Fruit fly (Drosophila melanogaster): ENCODE results near the gene INPP5E.

INPP5E gene

DNA sequence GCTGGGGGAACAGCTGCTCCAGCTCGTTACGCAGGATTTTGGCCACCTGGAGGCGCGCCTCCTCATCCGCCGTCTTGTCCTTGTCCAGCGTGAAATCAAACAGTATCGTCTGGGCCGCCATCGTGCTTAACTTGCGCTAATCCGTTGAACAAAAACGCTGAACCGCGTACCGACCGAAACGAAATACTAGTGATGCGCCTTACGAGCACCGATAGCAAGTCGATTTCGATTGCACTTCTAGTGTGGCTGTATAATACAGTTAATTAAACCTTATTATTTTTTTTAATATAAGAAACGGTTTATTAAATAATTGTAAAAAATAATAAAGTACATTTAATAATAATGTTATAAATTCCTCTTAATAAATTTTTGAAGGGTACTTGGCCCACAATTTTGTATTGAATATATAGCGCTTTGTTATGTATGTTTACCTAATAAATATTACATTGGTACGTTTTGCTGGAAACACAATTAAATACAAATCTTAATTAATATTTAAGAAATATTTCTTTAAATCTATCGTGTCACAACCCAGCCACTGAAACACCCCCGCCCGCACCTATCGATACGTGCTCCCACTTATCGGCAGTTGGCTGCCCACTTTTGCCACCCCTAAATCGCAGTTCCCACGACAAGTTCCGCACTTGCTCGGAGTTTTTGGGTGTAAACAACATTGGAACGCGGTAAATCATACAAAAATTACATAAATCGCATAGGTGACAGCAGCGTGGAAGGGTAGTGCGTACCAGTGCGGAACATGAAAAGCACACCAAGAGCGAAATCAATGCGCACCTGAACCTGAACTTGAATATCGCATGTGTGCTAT is at the start of gene INPP5E, which contains the start of gene Sms:
TSS of gene INPP5E (plus strand) at position 602 of the 826 bp plus-strand sequence.
TSS of gene Sms (minus strand) at position 198 of the 826 bp plus-strand sequence.
- peak; percentile 8 for TF ChIP-seq CG17801 (GFP tag; optimal IDR thresholded peaks at IDR 0.05; ENCODE audit: partially characterized antibody)

DNA sequence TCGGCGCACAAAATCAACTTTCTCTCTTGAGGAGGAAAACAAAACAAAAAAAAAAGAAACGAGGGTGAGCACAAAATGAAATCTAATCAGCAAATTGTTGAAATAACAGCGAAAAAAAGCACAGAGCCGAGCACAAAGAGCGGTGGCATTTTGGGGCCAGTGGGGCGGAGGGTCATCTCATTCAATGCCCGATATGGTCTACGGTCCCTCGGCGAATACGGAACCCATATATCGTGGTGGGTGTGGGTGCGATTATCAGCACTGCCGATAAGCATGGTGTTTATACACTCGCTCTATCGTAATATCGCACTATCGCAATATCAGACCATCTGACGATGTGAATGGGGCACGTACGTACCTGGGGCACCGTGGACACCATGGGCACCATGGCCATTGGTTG is 18.8 kb upstream of the INPP5E start:
- no peak for TF ChIP-seq CG17801 (GFP tag; optimal IDR thresholded peaks at IDR 0.05; ENCODE audit: partially characterized antibody)

DNA sequence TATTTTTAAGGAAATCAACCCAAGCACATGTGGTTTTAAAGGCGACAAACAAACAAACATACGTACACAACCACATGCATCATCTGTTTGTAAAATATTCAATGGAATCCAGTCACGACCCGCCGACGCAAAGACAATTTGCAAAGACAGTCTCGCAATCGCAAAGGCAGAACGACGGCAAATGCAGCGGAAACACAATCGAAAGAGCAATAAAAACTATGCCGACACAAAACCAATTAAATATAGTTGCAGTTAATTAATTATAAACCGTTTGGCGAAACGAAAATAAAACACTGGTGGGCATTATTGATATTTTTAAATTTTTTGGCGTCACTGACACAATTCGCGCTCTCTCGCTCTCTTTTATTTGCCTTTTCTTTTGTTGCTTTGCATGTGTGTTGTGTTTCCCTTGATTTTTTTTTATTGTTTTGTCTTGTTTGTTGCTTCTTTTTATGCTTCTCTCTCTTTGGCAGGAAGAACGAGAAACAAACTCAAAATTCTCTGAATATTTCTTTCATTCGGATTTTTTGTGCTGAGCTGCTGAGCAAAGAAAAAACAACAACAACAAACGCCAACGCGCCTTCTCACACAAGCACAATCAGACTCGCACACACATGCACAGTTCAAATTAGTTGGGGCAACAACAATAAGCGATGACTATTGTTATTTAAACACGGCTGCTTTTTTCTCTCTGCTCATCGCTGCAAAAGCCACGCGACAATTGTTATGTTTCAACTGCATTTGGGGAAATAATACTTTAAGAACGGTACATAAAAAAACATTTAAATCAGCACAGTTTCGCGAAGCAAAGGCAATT is 11.7 kb upstream of the INPP5E start:
- peak; percentile 10 for TF ChIP-seq CG17801 (GFP tag; optimal IDR thresholded peaks at IDR 0.05; ENCODE audit: partially characterized antibody)

DNA sequence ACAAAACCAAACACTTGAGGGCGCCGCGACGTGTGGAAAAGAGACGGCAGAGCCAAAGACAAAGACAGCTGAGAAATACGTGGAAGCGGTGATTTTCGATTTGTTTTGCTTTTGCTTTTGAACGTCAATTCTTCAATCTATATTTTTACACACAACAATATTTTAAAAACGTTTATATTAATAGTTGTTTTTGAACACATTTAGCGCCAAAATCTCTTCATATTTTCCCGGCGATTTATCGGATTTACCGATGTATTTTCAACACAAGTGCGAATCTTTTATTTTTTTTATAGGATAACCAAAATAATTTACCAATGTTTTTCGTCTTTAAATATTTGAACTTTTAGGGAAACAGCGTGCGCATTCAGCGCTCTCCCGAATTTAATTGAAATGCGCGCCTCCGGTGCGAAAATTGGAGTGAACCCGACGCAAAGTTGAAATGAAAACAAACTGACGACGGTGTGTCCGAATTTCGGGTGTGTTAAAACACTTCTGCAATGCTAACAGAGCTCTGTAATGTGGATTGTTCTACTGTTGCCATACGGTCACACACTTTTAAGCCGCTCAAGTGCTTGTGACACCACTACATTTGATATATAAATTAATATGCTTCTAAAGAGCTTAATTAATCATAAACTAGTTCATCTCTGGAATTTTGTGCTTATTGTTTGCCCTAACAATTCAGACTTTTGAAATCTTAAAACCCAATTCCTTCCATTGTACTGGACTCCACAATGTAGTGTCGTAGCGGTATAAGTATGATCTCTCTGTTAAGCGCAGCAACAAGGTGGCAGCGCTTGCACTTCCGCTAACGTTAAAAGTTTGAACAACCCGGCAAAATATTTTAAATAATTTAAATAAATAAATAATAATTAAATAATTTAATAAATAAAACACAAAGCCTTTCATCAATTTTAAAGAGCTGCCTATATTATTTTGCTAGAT is 10.8 kb upstream of the INPP5E start, which contains the start of gene app:
TSS of gene app (minus strand) at position 499 of the 945 bp plus-strand sequence.
- TF ChIP-seq CG17801 (GFP tag; optimal IDR thresholded peaks at IDR 0.05; ENCODE audit: partially characterized antibody), result peak; percentile 87

dm6 chr3L:12267332-12267914 is 10.0 kb upstream of the INPP5E start, which contains the start of gene CG32100:
Gene CG32100 (plus strand): TSS chr3L:12267528.
- TF ChIP-seq CG17801 (GFP tag; optimal IDR thresholded peaks at IDR 0.05; ENCODE audit: partially characterized antibody), result no peak

- TF ChIP-seq CG17801 (GFP tag; optimal IDR thresholded peaks at IDR 0.05; ENCODE audit: partially characterized antibody), result peak; percentile 46
Observed at dm6 chr3L:12269867-12270266, 7.6 kb upstream of the INPP5E start.

- TF ChIP-seq CG17801 (GFP tag; optimal IDR thresholded peaks at IDR 0.05; ENCODE audit: partially characterized antibody), result peak; percentile 84
Observed at dm6 chr3L:12271195-12271618, 6.2 kb upstream of the INPP5E start, which contains the start of gene Pbgs. Gene Pbgs (minus strand): TSS chr3L:12271345.

DNA sequence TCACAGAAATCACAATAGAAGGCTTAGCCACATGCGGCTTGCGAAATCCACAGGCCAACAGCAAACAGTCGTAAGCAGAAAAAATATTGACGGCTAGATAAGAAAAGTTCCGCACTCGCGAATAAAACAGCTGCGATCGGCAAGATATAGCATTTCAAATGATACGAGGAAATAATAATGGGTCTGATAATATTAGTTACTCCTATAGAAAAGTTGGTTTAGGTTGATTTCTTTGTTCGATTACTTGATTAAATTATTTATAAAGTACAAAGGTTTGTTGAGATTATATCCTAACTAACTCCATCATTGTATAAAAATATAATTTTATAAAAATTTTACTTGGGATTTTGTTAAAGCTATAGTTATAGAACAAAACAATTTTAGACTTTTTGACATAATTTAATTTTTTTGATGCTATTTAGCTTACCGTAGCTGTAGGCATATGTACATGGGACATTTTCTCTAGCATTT is 1.8 kb upstream of the INPP5E start:
- peak; percentile 36 for TF ChIP-seq CG17801 (GFP tag; optimal IDR thresholded peaks at IDR 0.05; ENCODE audit: partially characterized antibody)

- no peak for TF ChIP-seq CG17801 (GFP tag; optimal IDR thresholded peaks at IDR 0.05; ENCODE audit: partially characterized antibody)
Observed at dm6 chr3L:12276495-12276894, 960 bp upstream of the INPP5E start.

dm6 chr3L:12277880-12278287 is 429 bp downstream of the INPP5E start:
- no peak for TF ChIP-seq CG17801 (GFP tag; optimal IDR thresholded peaks at IDR 0.05; ENCODE audit: partially characterized antibody)

DNA sequence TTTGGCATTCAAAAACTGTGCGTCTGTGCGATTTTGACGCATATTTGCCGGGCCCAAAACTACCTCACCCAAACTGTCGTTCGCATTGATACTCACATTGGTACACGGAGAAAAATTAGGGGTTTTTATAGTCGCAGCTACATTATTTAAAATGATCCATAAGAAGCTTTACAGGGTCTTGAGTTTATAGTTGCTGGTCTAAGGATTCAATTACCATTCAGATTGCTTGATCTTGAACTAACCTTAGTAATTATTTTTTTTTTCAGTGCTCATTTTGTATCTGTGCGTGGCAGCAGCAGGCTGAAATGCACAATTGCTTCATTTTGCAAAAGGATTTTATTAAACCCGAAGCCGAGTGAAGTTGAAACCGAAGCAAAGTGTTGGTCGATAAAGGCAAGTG is 9.9 kb downstream of the INPP5E start:
- TF ChIP-seq CG17801 (GFP tag; optimal IDR thresholded peaks at IDR 0.05; ENCODE audit: partially characterized antibody), result no peak

- TF ChIP-seq CG17801 (GFP tag; optimal IDR thresholded peaks at IDR 0.05; ENCODE audit: partially characterized antibody), result no peak
Observed at dm6 chr3L:12289664-12290063, 12.2 kb downstream of the INPP5E start.

DNA sequence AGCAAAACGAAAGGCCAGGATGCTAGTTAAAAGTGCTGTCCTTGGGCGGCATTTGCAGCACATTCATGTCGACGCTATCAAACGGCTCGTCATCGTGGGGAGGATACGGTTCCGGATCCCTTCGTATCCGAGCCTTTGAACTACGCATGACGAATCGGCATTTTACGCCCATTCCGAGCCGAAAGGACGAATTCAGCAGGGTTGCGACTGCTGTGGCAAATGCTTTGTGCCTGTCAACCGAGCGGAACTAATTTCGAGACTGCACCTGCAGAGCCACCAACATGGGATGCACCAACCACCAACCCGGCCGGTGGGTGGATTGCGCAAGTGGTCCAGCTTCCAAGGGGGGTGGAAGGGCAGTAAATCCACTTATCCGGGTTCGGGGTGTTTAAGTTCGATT is 13.1 kb downstream of the INPP5E start:
- TF ChIP-seq CG17801 (GFP tag; optimal IDR thresholded peaks at IDR 0.05; ENCODE audit: partially characterized antibody), result no peak

DNA sequence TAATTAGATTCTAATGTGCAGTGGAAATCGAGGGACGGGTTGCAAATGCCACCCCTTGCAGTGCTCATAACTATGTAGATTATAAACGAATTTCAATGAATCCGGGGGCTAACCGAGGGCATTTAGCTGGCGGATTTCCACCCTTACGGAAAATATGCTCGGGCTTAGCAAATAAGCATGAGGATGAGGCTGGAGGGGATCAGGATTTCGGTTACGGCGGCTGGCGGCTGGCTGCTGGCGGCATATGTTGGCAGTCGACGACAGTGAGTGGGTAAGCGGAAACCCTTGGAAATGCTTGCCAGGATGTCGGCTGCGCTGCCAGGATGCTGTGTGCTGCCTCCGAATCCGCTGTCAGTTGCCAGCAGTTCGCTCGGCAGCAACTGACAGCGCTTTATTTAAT is 17.1 kb downstream of the INPP5E start:
- no peak for TF ChIP-seq CG17801 (GFP tag; optimal IDR thresholded peaks at IDR 0.05; ENCODE audit: partially characterized antibody)

Data from ovary, adult (tissue).